4 worm cellular contexts compared by ENCODE assay signal in genomic region chrX:3099832-3100231, ce11.
TF ChIP-seq lines count a peak whose summit lies in the region.

sec-3 (minus strand) TSS chrX:3099852.

TF ChIP-seq in whole organism, L2 larva, 48 proteins besides CTCF, POLR2A, EP300 and RAD21 (continues in another document):
- TF ChIP-seq ztf-1 (GFP tag; conservative IDR thresholded peaks at IDR 0.05; lab: Robert Waterston, UW), result no peak
- peak; percentile 88 for TF ChIP-seq nhr-25 (tag; optimal IDR thresholded peaks at IDR 0.05; lab: Kevin White, UChicago)
- no peak for TF ChIP-seq nhr-23 (tag; optimal IDR thresholded peaks at IDR 0.05; lab: Kevin White, UChicago)
- TF ChIP-seq skn-1 (tag; optimal IDR thresholded peaks at IDR 0.05; lab: Kevin White, UChicago), result peak; percentile 50
- peak; percentile 23 for TF ChIP-seq zag-1 (tag; optimal IDR thresholded peaks at IDR 0.05; lab: Kevin White, UChicago)
- no peak for TF ChIP-seq aly-2 (tag; optimal IDR thresholded peaks at IDR 0.05; lab: Kevin White, UChicago)
- TF ChIP-seq elt-3 (tag; optimal IDR thresholded peaks at IDR 0.05; lab: Kevin White, UChicago), result no peak
- TF ChIP-seq nhr-6 (tag; optimal IDR thresholded peaks at IDR 0.05; lab: Kevin White, UChicago), result peak; percentile 83
- peak; percentile 91 for TF ChIP-seq sma-9 (GFP tag; optimal IDR thresholded peaks at IDR 0.05; lab: Kevin White, UChicago)
- no peak for TF ChIP-seq sma-9 (tag; optimal IDR thresholded peaks at IDR 0.05; lab: Kevin White, UChicago)
- TF ChIP-seq ztf-4 (tag; optimal IDR thresholded peaks at IDR 0.05; lab: Kevin White, UChicago), result peak; percentile 77
- TF ChIP-seq lin-39 (tag; optimal IDR thresholded peaks at IDR 0.05; lab: Kevin White, UChicago), result no peak
- peak; percentile 87 for TF ChIP-seq lin-13 (GFP tag; optimal IDR thresholded peaks at IDR 0.05; lab: Kevin White, UChicago)
- peak; percentile 90 for TF ChIP-seq crh-2 (tag; optimal IDR thresholded peaks at IDR 0.05; lab: Kevin White, UChicago)
- TF ChIP-seq nhr-77 (tag; optimal IDR thresholded peaks at IDR 0.05; lab: Kevin White, UChicago), result peak; percentile 22
- peak; percentile 79 for TF ChIP-seq nhr-21 (tag; optimal IDR thresholded peaks at IDR 0.05; lab: Kevin White, UChicago)
- TF ChIP-seq egl-27 (tag; optimal IDR thresholded peaks at IDR 0.05; lab: Kevin White, UChicago), result peak; percentile 82
- TF ChIP-seq ztf-11 (tag; optimal IDR thresholded peaks at IDR 0.05; lab: Kevin White, UChicago), result no peak
- TF ChIP-seq ceh-16 (tag; optimal IDR thresholded peaks at IDR 0.05; lab: Kevin White, UChicago), result peak; percentile 79
- TF ChIP-seq nhr-129 (tag; optimal IDR thresholded peaks at IDR 0.05; lab: Kevin White, UChicago), result peak; percentile 85
- TF ChIP-seq lsy-2 (tag; optimal IDR thresholded peaks at IDR 0.05; lab: Kevin White, UChicago), result peak; percentile 80 to 92
- peak; percentile 13 for TF ChIP-seq nhr-237 (tag; optimal IDR thresholded peaks at IDR 0.05; lab: Kevin White, UChicago)
- peak; percentile 43 for TF ChIP-seq ama-1 (optimal IDR thresholded peaks at IDR 0.05; lab: Kevin White, UChicago)

TF ChIP-seq in whole organism, L4 larva, 104 proteins besides CTCF, POLR2A, EP300 and RAD21 (continues in another document):
- TF ChIP-seq nhr-11 (tag; optimal IDR thresholded peaks at IDR 0.05; lab: Kevin White, UChicago), result peak; percentile 49
- peak; percentile 80 for TF ChIP-seq spr-1 (tag; optimal IDR thresholded peaks at IDR 0.05; lab: Kevin White, UChicago)
- no peak for TF ChIP-seq zip-2 (tag; optimal IDR thresholded peaks at IDR 0.05; lab: Kevin White, UChicago)
- TF ChIP-seq lin-13 (GFP tag; optimal IDR thresholded peaks at IDR 0.05; lab: Kevin White, UChicago), result peak; percentile 84
- TF ChIP-seq mdt-29 (GFP tag; IDR thresholded peaks at IDR 0.05; lab: Robert Waterston, UW), result no peak
- no peak for TF ChIP-seq ceh-82 (tag; optimal IDR thresholded peaks at IDR 0.05; lab: Kevin White, UChicago)
- no peak for TF ChIP-seq zip-11 (GFP tag; IDR thresholded peaks at IDR 0.05; lab: Robert Waterston, UW)
- TF ChIP-seq dmd-9 (GFP tag; IDR thresholded peaks at IDR 0.05; lab: Robert Waterston, UW), result peak; percentile 51; the same call in 1 of the 2 replicates
- TF ChIP-seq ZK337.2 (GFP tag; IDR thresholded peaks at IDR 0.05; lab: Robert Waterston, UW), result no peak
- peak; percentile 93 for TF ChIP-seq hlh-11 (tag; optimal IDR thresholded peaks at IDR 0.05; lab: Kevin White, UChicago)
- TF ChIP-seq snpc-4 (tag; optimal IDR thresholded peaks at IDR 0.05; lab: Kevin White, UChicago), result no peak
- peak; percentile 74 for TF ChIP-seq dpl-1 (GFP tag; optimal IDR thresholded peaks at IDR 0.05; lab: Kevin White, UChicago)
- TF ChIP-seq nhr-111 (GFP tag; optimal IDR thresholded peaks at IDR 0.05; lab: Kevin White, UChicago), result no peak
- no peak for TF ChIP-seq Y5F2A.4 (GFP tag; optimal IDR thresholded peaks at IDR 0.05; lab: Kevin White, UChicago)
- no peak for TF ChIP-seq nhr-237 (tag; optimal IDR thresholded peaks at IDR 0.05; lab: Kevin White, UChicago)
- TF ChIP-seq fos-1 (tag; optimal IDR thresholded peaks at IDR 0.05; lab: Kevin White, UChicago), result no peak
- peak; percentile 80 for TF ChIP-seq arid-1 (GFP tag; conservative IDR thresholded peaks at IDR 0.05; lab: Robert Waterston, UW)
- TF ChIP-seq nhr-42 (GFP tag; IDR thresholded peaks at IDR 0.05; lab: Robert Waterston, UW), result peak; percentile 63; the same call in 1 of the 2 replicates
- peak; percentile 87 for TF ChIP-seq hmg-1.1 (GFP tag; IDR thresholded peaks at IDR 0.05; lab: Robert Waterston, UW)
- TF ChIP-seq mes-2 (tag; optimal IDR thresholded peaks at IDR 0.05; lab: Kevin White, UChicago; ENCODE audit: poor library complexity, severe bottlenecking), result peak; percentile 93
- no peak for TF ChIP-seq Y48G9A.11 (GFP tag; IDR thresholded peaks at IDR 0.05; lab: Robert Waterston, UW)
- no peak for TF ChIP-seq ZK546.5 (tag; optimal IDR thresholded peaks at IDR 0.05; lab: Kevin White, UChicago)
- TF ChIP-seq daf-19 (GFP tag; conservative IDR thresholded peaks at IDR 0.05; lab: Robert Waterston, UW), result peak; percentile 75; the same call in 1 of the 2 replicates
- TF ChIP-seq F26F4.8 (GFP tag; conservative IDR thresholded peaks at IDR 0.05; lab: Robert Waterston, UW), result no peak

TF ChIP-seq in whole organism, late embryonic, 69 proteins besides CTCF, POLR2A, EP300 and RAD21 (continues in another document):
- TF ChIP-seq ceh-31 (tag; optimal IDR thresholded peaks at IDR 0.05; lab: Kevin White, UChicago) (peak; percentile 79), hlh-8 (tag; optimal IDR thresholded peaks at IDR 0.05; lab: Kevin White, UChicago) (peak; percentile 46), ceh-22 (tag; optimal IDR thresholded peaks at IDR 0.05; lab: Kevin White, UChicago) (no peak), hlh-6 (tag; optimal IDR thresholded peaks at IDR 0.05; lab: Kevin White, UChicago) (no peak), sox-4 (tag; optimal IDR thresholded peaks at IDR 0.05; lab: Kevin White, UChicago) (peak; percentile 21), hlh-15 (tag; optimal IDR thresholded peaks at IDR 0.05; lab: Kevin White, UChicago) (no peak), elt-4 (tag; optimal IDR thresholded peaks at IDR 0.05; lab: Kevin White, UChicago) (no peak), fkh-6 (tag; optimal IDR thresholded peaks at IDR 0.05; lab: Kevin White, UChicago) (peak; percentile 6), odd-2 (tag; optimal IDR thresholded peaks at IDR 0.05; lab: Kevin White, UChicago) (no peak), npax-4 (tag; optimal IDR thresholded peaks at IDR 0.05; lab: Kevin White, UChicago) (no peak), elt-2 (tag; optimal IDR thresholded peaks at IDR 0.05; lab: Kevin White, UChicago) (peak; percentile 63), K02D7.2 (tag; optimal IDR thresholded peaks at IDR 0.05; lab: Kevin White, UChicago) (no peak), ceh-19 (GFP tag; optimal IDR thresholded peaks at IDR 0.05; lab: Kevin White, UChicago) (peak; percentile 69), zip-5 (tag; optimal IDR thresholded peaks at IDR 0.05; lab: Kevin White, UChicago) (no peak), dmd-4 (tag; optimal IDR thresholded peaks at IDR 0.05; lab: Kevin White, UChicago; ENCODE audit: borderline replicate concordance) (peak; percentile 21), eyg-1 (tag; optimal IDR thresholded peaks at IDR 0.05; lab: Kevin White, UChicago) (no peak), F13H6.1 (tag; optimal IDR thresholded peaks at IDR 0.05; lab: Kevin White, UChicago) (no peak), ceh-30 (tag; optimal IDR thresholded peaks at IDR 0.05; lab: Kevin White, UChicago) (peak; percentile 41), K09A11.1 (tag; optimal IDR thresholded peaks at IDR 0.05; lab: Kevin White, UChicago; ENCODE audit: insufficient read depth) (no peak), ttx-3 (tag; optimal IDR thresholded peaks at IDR 0.05; lab: Kevin White, UChicago) (no peak), pax-1 (tag; optimal IDR thresholded peaks at IDR 0.05; lab: Kevin White, UChicago) (no peak), Y22D7AL.16 (tag; optimal IDR thresholded peaks at IDR 0.05; lab: Kevin White, UChicago) (peak; percentile 43), C08G9.2 (tag; optimal IDR thresholded peaks at IDR 0.05; lab: Kevin White, UChicago) (no peak), tbx-2 (tag; optimal IDR thresholded peaks at IDR 0.05; lab: Kevin White, UChicago) (peak; percentile 77), unc-55 (GFP tag; optimal IDR thresholded peaks at IDR 0.05; lab: Kevin White, UChicago) (peak; percentile 7), fax-1 (tag; optimal IDR thresholded peaks at IDR 0.05; lab: Kevin White, UChicago) (peak; percentile 18)

TF ChIP-seq in whole organism, mixed stage, embryonic, 35 proteins besides CTCF, POLR2A, EP300 and RAD21 (continues in another document):
- TF ChIP-seq nhr-12 (tag; optimal IDR thresholded peaks at IDR 0.05; lab: Kevin White, UChicago) (no peak), unc-120 (tag; optimal IDR thresholded peaks at IDR 0.05; lab: Kevin White, UChicago; ENCODE audit: poor library complexity, severe bottlenecking) (peak; percentile 34), hlh-1 (tag; optimal IDR thresholded peaks at IDR 0.05; lab: Kevin White, UChicago) (peak; percentile 77), ceh-83 (GFP tag; optimal IDR thresholded peaks at IDR 0.05; lab: Kevin White, UChicago) (peak; percentile 57), nhr-237 (tag; optimal IDR thresholded peaks at IDR 0.05; lab: Kevin White, UChicago) (peak; percentile 65), lin-13 (tag; optimal IDR thresholded peaks at IDR 0.05; lab: Kevin White, UChicago) (peak; percentile 88), ztf-11 (tag; optimal IDR thresholded peaks at IDR 0.05; lab: Kevin White, UChicago) (peak; percentile 9), tbx-8 (GFP tag; optimal IDR thresholded peaks at IDR 0.05; lab: Kevin White, UChicago) (peak; percentile 20), bed-3 (GFP tag; optimal IDR thresholded peaks at IDR 0.05; lab: Kevin White, UChicago) (no peak), mab-5 (tag; optimal IDR thresholded peaks at IDR 0.05; lab: Kevin White, UChicago) (peak; percentile 28), unc-62 (GFP tag; optimal IDR thresholded peaks at IDR 0.05; lab: Kevin White, UChicago) (peak; percentile 14), M03D4.4 (tag; optimal IDR thresholded peaks at IDR 0.05; lab: Kevin White, UChicago) (peak; percentile 67), elt-1 (tag; optimal IDR thresholded peaks at IDR 0.05; lab: Kevin White, UChicago; ENCODE audit: borderline replicate concordance, insufficient read depth) (no peak), pha-4 (tag; optimal IDR thresholded peaks at IDR 0.05; lab: Kevin White, UChicago) (peak; percentile 72), ceh-43 (GFP tag; optimal IDR thresholded peaks at IDR 0.05; lab: Kevin White, UChicago) (peak; percentile 59), mls-2 (tag; optimal IDR thresholded peaks at IDR 0.05; lab: Kevin White, UChicago) (peak; percentile 79), ces-1 (GFP tag; optimal IDR thresholded peaks at IDR 0.05; lab: Kevin White, UChicago) (peak; percentile 72), drap-1 (GFP tag; optimal IDR thresholded peaks at IDR 0.05; lab: Kevin White, UChicago) (peak; percentile 70), cnd-1 (tag; optimal IDR thresholded peaks at IDR 0.05; lab: Kevin White, UChicago) (peak; percentile 72), sptf-1 (tag; optimal IDR thresholded peaks at IDR 0.05; lab: Kevin White, UChicago) (peak; percentile 82), mep-1 (tag; optimal IDR thresholded peaks at IDR 0.05; lab: Kevin White, UChicago) (peak; percentile 90), nhr-2 (tag; optimal IDR thresholded peaks at IDR 0.05; lab: Kevin White, UChicago) (no peak), lsy-2 (tag; optimal IDR thresholded peaks at IDR 0.05; lab: Kevin White, UChicago) (peak; percentile 73), blmp-1 (tag; optimal IDR thresholded peaks at IDR 0.05; lab: Kevin White, UChicago) (no peak), flh-1 (GFP tag; optimal IDR thresholded peaks at IDR 0.05; lab: Kevin White, UChicago) (no peak), zip-8 (tag; optimal IDR thresholded peaks at IDR 0.05; lab: Kevin White, UChicago) (no peak), ham-2 (GFP tag; optimal IDR thresholded peaks at IDR 0.05; lab: Kevin White, UChicago) (peak; percentile 27), nhr-28 (tag; optimal IDR thresholded peaks at IDR 0.05; lab: Kevin White, UChicago) (no peak), unc-39 (tag; optimal IDR thresholded peaks at IDR 0.05; lab: Kevin White, UChicago) (no peak), lin-32 (GFP tag; optimal IDR thresholded peaks at IDR 0.05; lab: Kevin White, UChicago) (no peak)
